Worm (Caenorhabditis elegans) whole organism, mixed stage, embryonic: Measurements from ENCODE around the gene F20D6.9.

Experiments
- M03D4.4 ChIP-seq: sonication (generic microtip); optimal IDR thresholded peaks from 2 replicates; lab custom pipeline; 2017; ENCODE audit warnings: mild to moderate bottlenecking, missing genetic modification characterization, missing compliant biosample characterization
- blmp-1 ChIP-seq: fragments of 150-350 bp; optimal IDR thresholded peaks from 2 replicates; lab custom pipeline; 2014; ENCODE audit warnings: missing biosample characterization, missing genetic modification characterization
- ceh-39 ChIP-seq: fragments of 150-350 bp; optimal IDR thresholded peaks from 2 replicates; lab custom pipeline; 2014; ENCODE audit warnings: missing biosample characterization, missing genetic modification characterization
- ceh-43 ChIP-seq: fragments of 200-800 bp; sonication (Bioruptor generic); optimal IDR thresholded peaks from 2 replicates; lab custom pipeline; 2018; ENCODE audit warnings: mild to moderate bottlenecking, missing genetic modification characterization, moderate library complexity, missing compliant biosample characterization
- ceh-83 ChIP-seq: fragments of 200-800 bp; sonication (Bioruptor generic); optimal IDR thresholded peaks from 2 replicates; lab custom pipeline; 2018; ENCODE audit warnings: mild to moderate bottlenecking, missing genetic modification characterization, missing compliant biosample characterization
- ces-1 ChIP-seq: fragments of 150-350 bp; optimal IDR thresholded peaks from 2 replicates; lab custom pipeline; 2014; ENCODE audit warnings: missing biosample characterization, missing genetic modification reagents, missing genetic modification characterization
- cnd-1 ChIP-seq: fragments of 200-800 bp; sonication (Bioruptor generic); optimal IDR thresholded peaks from 2 replicates; lab custom pipeline; 2018; ENCODE audit warnings: mild to moderate bottlenecking, missing genetic modification characterization, missing compliant biosample characterization
- drap-1 ChIP-seq: fragments of 200-800 bp; sonication (Bioruptor generic); optimal IDR thresholded peaks from 3 replicates; lab custom pipeline; 2018; ENCODE audit warnings: mild to moderate bottlenecking, missing genetic modification characterization, missing compliant biosample characterization
- elt-1 ChIP-seq: sonication (generic microtip); optimal IDR thresholded peaks from 2 replicates; lab custom pipeline; 2017; ENCODE audit warnings: missing genetic modification characterization, mild to moderate bottlenecking, missing compliant biosample characterization, antibody characterized with exemption, moderate library complexity, borderline replicate concordance; ENCODE audit not compliant: insufficient read depth
- elt-3 ChIP-seq: fragments of 150-350 bp; optimal IDR thresholded peaks from 2 replicates; lab custom pipeline; 2014; ENCODE audit warnings: missing biosample characterization, missing genetic modification characterization
- flh-1 ChIP-seq: fragments of 200-800 bp; sonication (Bioruptor generic); optimal IDR thresholded peaks from 2 replicates; lab custom pipeline; 2018; ENCODE audit warnings: mild to moderate bottlenecking, missing genetic modification characterization, moderate library complexity, missing compliant biosample characterization
- ham-2 ChIP-seq: fragments of 200-800 bp; sonication (Bioruptor generic); optimal IDR thresholded peaks from 2 replicates; lab custom pipeline; 2018; ENCODE audit warnings: mild to moderate bottlenecking, missing genetic modification characterization, missing compliant biosample characterization
- hlh-1 ChIP-seq: fragments of 150-350 bp; optimal IDR thresholded peaks from 2 replicates; lab custom pipeline; 2014; ENCODE audit warnings: missing biosample characterization, missing genetic modification reagents, missing genetic modification characterization
- lin-32 ChIP-seq: fragments of 200-800 bp; sonication (Bioruptor generic); optimal IDR thresholded peaks from 2 replicates; lab custom pipeline; 2018; ENCODE audit warnings: mild to moderate bottlenecking, missing genetic modification characterization, missing compliant biosample characterization
- mab-5 ChIP-seq: fragments of 150-350 bp; optimal IDR thresholded peaks from 2 replicates; lab custom pipeline; 2014; ENCODE audit warnings: missing biosample characterization, missing genetic modification characterization
- mls-2 ChIP-seq: sonication (generic microtip); optimal IDR thresholded peaks from 2 replicates; lab custom pipeline; 2016; ENCODE audit warnings: mild to moderate bottlenecking, missing genetic modification characterization, moderate library complexity, missing compliant biosample characterization
- nhr-12 ChIP-seq: fragments of 150-350 bp; optimal IDR thresholded peaks from 2 replicates; lab custom pipeline; 2014; ENCODE audit warnings: missing biosample characterization, missing genetic modification characterization
- nhr-2 ChIP-seq: fragments of 150-350 bp; optimal IDR thresholded peaks from 2 replicates; lab custom pipeline; 2014; ENCODE audit warnings: missing biosample characterization, missing genetic modification characterization
- nhr-237 ChIP-seq: fragments of 150-350 bp; optimal IDR thresholded peaks from 2 replicates; lab custom pipeline; 2014; ENCODE audit warnings: missing biosample characterization, missing genetic modification characterization
- nhr-28 ChIP-seq: fragments of 150-350 bp; optimal IDR thresholded peaks from 2 replicates; lab custom pipeline; 2014; ENCODE audit warnings: missing biosample characterization, missing genetic modification characterization
- nhr-76 ChIP-seq: sonication (generic microtip); optimal IDR thresholded peaks from 2 replicates; lab custom pipeline; 2017; ENCODE audit warnings: missing biosample characterization, missing genetic modification characterization
- pha-4 ChIP-seq: fragments of 150-350 bp; optimal IDR thresholded peaks from 2 replicates; lab custom pipeline; 2018; ENCODE audit warnings: missing biosample characterization, missing genetic modification reagents, missing genetic modification characterization
- sem-2 ChIP-seq: fragments of 200-800 bp; sonication (Bioruptor generic); optimal IDR thresholded peaks from 2 replicates; lab custom pipeline; 2018; ENCODE audit warnings: mild to moderate bottlenecking, missing genetic modification characterization, missing compliant biosample characterization
- snpc-4 ChIP-seq: fragments of 150-350 bp; optimal IDR thresholded peaks from 2 replicates; lab custom pipeline; 2014; ENCODE audit warnings: missing biosample characterization, missing genetic modification characterization
- sptf-1 ChIP-seq: sonication (generic microtip); optimal IDR thresholded peaks from 2 replicates; lab custom pipeline; 2017; ENCODE audit warnings: mild to moderate bottlenecking, missing genetic modification characterization, moderate library complexity, missing compliant biosample characterization
- tbx-8 ChIP-seq: fragments of 200-800 bp; sonication (Bioruptor generic); optimal IDR thresholded peaks from 2 replicates; lab custom pipeline; 2018; ENCODE audit warnings: mild to moderate bottlenecking, missing genetic modification characterization, moderate library complexity, missing compliant biosample characterization
- unc-120 ChIP-seq: sonication (generic microtip); optimal IDR thresholded peaks from 2 replicates; lab custom pipeline; 2017; ENCODE audit warnings: missing genetic modification characterization, missing compliant biosample characterization; ENCODE audit not compliant: poor library complexity, severe bottlenecking
- unc-39 ChIP-seq: fragments of 150-350 bp; optimal IDR thresholded peaks from 2 replicates; lab custom pipeline; 2014; ENCODE audit warnings: missing biosample characterization, missing genetic modification characterization
- unc-62 ChIP-seq: fragments of 150-350 bp; optimal IDR thresholded peaks from 2 replicates; lab custom pipeline; 2014; ENCODE audit warnings: missing biosample characterization, missing genetic modification reagents, missing genetic modification characterization
- zip-8 ChIP-seq: fragments of 150-350 bp; optimal IDR thresholded peaks from 2 replicates; lab custom pipeline; 2014; ENCODE audit warnings: missing biosample characterization, missing genetic modification characterization
- ztf-11 ChIP-seq: fragments of 150-350 bp; optimal IDR thresholded peaks from 2 replicates; lab custom pipeline; 2014; ENCODE audit warnings: missing biosample characterization, missing genetic modification characterization

The F20D6.9 gene

ce11 chrV:8183384-8183783, 6.1 kb upstream of the F20D6.9 start, which contains the start of gene srp-8:
srp-8 (plus strand) TSS chrV:8183684.
- TF ChIP-seq ztf-11 (tag; lab: Kevin White, UChicago) = no peak
- no peak for TF ChIP-seq mls-2 (tag; lab: Kevin White, UChicago)
- TF ChIP-seq nhr-28 (tag; lab: Kevin White, UChicago) = no peak
- no peak for TF ChIP-seq lin-32 (GFP tag; lab: Kevin White, UChicago)
- no peak for TF ChIP-seq snpc-4 (tag; lab: Kevin White, UChicago)
- no peak for TF ChIP-seq ceh-43 (GFP tag; lab: Kevin White, UChicago)
- TF ChIP-seq elt-1 (tag; lab: Kevin White, UChicago) = no peak
- no peak for TF ChIP-seq unc-120 (tag; lab: Kevin White, UChicago)
- TF ChIP-seq M03D4.4 (tag; lab: Kevin White, UChicago) = no peak
- TF ChIP-seq tbx-8 (GFP tag; lab: Kevin White, UChicago) = no peak
- TF ChIP-seq ham-2 (GFP tag; lab: Kevin White, UChicago) = no peak
- TF ChIP-seq sem-2 (GFP tag; lab: Kevin White, UChicago) = no peak
- no peak for TF ChIP-seq drap-1
- TF ChIP-seq sptf-1 (tag; lab: Kevin White, UChicago) = no peak
- TF ChIP-seq ces-1 = no peak
- TF ChIP-seq flh-1 (GFP tag; lab: Kevin White, UChicago) = no peak
- no peak for TF ChIP-seq zip-8

- TF ChIP-seq ces-1 = peak; percentile 63
- TF ChIP-seq nhr-237 (tag; lab: Kevin White, UChicago) = peak; percentile 22
- no peak for TF ChIP-seq M03D4.4 (tag; lab: Kevin White, UChicago)
Observed at ce11 chrV:8178914-8179542, 1.8 kb upstream of the F20D6.9 start, which contains the start of gene srp-7. srp-7 (plus strand) TSS chrV:8179126.

- no peak for TF ChIP-seq blmp-1 (tag; lab: Kevin White, UChicago)
- no peak for TF ChIP-seq zip-8
- no peak for TF ChIP-seq unc-39 (tag; lab: Kevin White, UChicago)
- TF ChIP-seq nhr-12 (tag; lab: Kevin White, UChicago) = no peak
- no peak for TF ChIP-seq ceh-39 (tag; lab: Kevin White, UChicago)
- no peak for TF ChIP-seq M03D4.4 (tag; lab: Kevin White, UChicago)
- no peak for TF ChIP-seq nhr-28 (tag; lab: Kevin White, UChicago)
- no peak for TF ChIP-seq ceh-83
- TF ChIP-seq sptf-1 (tag; lab: Kevin White, UChicago) = no peak
- no peak for TF ChIP-seq drap-1
- no peak for TF ChIP-seq elt-3 (tag; lab: Kevin White, UChicago)
- TF ChIP-seq nhr-2 = no peak
- TF ChIP-seq lin-32 (GFP tag; lab: Kevin White, UChicago) = no peak
- TF ChIP-seq mls-2 (tag; lab: Kevin White, UChicago) = no peak
- TF ChIP-seq ham-2 (GFP tag; lab: Kevin White, UChicago) = no peak
- no peak for TF ChIP-seq nhr-237 (tag; lab: Kevin White, UChicago)
- no peak for TF ChIP-seq flh-1 (GFP tag; lab: Kevin White, UChicago)
- TF ChIP-seq, all 35 proteins: peak for 0
Observed at ce11 chrV:8178279-8178678, 1.0 kb upstream of the F20D6.9 start.

ce11 chrV:8171688-8172087, 5.6 kb downstream of the F20D6.9 start:
- no peak for TF ChIP-seq ceh-39 (tag; lab: Kevin White, UChicago)
- no peak for TF ChIP-seq ceh-43 (GFP tag; lab: Kevin White, UChicago)
- no peak for TF ChIP-seq mls-2 (tag; lab: Kevin White, UChicago)
- TF ChIP-seq nhr-76 (tag; lab: Kevin White, UChicago) = no peak
- no peak for TF ChIP-seq mab-5 (tag; lab: Kevin White, UChicago)
- no peak for TF ChIP-seq nhr-2
- no peak for TF ChIP-seq ztf-11 (tag; lab: Kevin White, UChicago)
- no peak for TF ChIP-seq sem-2 (GFP tag; lab: Kevin White, UChicago)
- TF ChIP-seq lin-32 (GFP tag; lab: Kevin White, UChicago) = no peak
- no peak for TF ChIP-seq pha-4
- no peak for TF ChIP-seq zip-8
- TF ChIP-seq blmp-1 (tag; lab: Kevin White, UChicago) = no peak
- no peak for TF ChIP-seq cnd-1
- no peak for TF ChIP-seq hlh-1 (tag; lab: Kevin White, UChicago)
- TF ChIP-seq ham-2 (GFP tag; lab: Kevin White, UChicago) = no peak
- TF ChIP-seq unc-62 (GFP tag; lab: Kevin White, UChicago) = no peak
- TF ChIP-seq sptf-1 (tag; lab: Kevin White, UChicago) = no peak
- TF ChIP-seq elt-1 (tag; lab: Kevin White, UChicago) = no peak
- no peak for TF ChIP-seq unc-39 (tag; lab: Kevin White, UChicago)
